Fruit fly (Drosophila melanogaster) whole organism, embryonic: ENCODE results near the gene Bacc.

Experiments used
- Abd-B ChIP-seq: fragments of 200-800 bp; sonication (Bioruptor generic); optimal IDR thresholded peaks from 2 replicates; lab custom pipeline; 2018; ENCODE audit warnings: missing biosample characterization, mild to moderate bottlenecking, missing genetic modification characterization, moderate library complexity
- Ada2b ChIP-seq: fragments of 200-800 bp; sonication (Bioruptor generic); IDR thresholded peaks from 2 replicates; pipeline ENCODE4 v1.3.6; 2022; ENCODE audit warnings: missing biosample characterization, missing genetic modification characterization
- C15 ChIP-seq: fragments of 200-800 bp; sonication (Bioruptor generic); IDR thresholded peaks from 3 replicates; pipeline ENCODE4 v1.3.6; 2022; ENCODE audit warnings: missing biosample characterization, missing genetic modification characterization
- CG11247 ChIP-seq: fragments of 200-800 bp; sonication (Bioruptor generic); IDR thresholded peaks from 2 replicates; pipeline ENCODE4 v1.3.6; 2022; ENCODE audit warnings: missing biosample characterization, missing genetic modification characterization
- CG11398 ChIP-seq: fragments of 200-800 bp; sonication (Bioruptor generic); optimal IDR thresholded peaks from 2 replicates; lab custom pipeline; 2016; ENCODE audit warnings: missing biosample characterization, missing genetic modification characterization
- CG12391 ChIP-seq: fragments of 200-800 bp; sonication (Bioruptor generic); optimal IDR thresholded peaks from 3 replicates; lab custom pipeline; 2018; ENCODE audit warnings: missing biosample characterization, mild to moderate bottlenecking, missing genetic modification characterization, moderate library complexity
- CG14014 ChIP-seq: fragments of 200-800 bp; sonication (Bioruptor generic); IDR thresholded peaks from 2 replicates; pipeline ENCODE4 v1.3.6; 2022; ENCODE audit warnings: missing biosample characterization, missing genetic modification characterization
- CG1603 ChIP-seq: fragments of 200-800 bp; sonication (Bioruptor generic); optimal IDR thresholded peaks from 2 replicates; lab custom pipeline; 2019; ENCODE audit warnings: missing biosample characterization, mild to moderate bottlenecking, missing genetic modification characterization, moderate library complexity
- CG1647 ChIP-seq: fragments of 200-800 bp; sonication (Bioruptor generic); optimal IDR thresholded peaks from 3 replicates; lab custom pipeline; 2016; ENCODE audit warnings: missing biosample characterization, missing genetic modification characterization
- CG1832 ChIP-seq: fragments of 200-800 bp; sonication (Bioruptor generic); optimal IDR thresholded peaks from 2 replicates; lab custom pipeline; 2017; ENCODE audit warnings: missing biosample characterization, mild to moderate bottlenecking, missing genetic modification characterization, inconsistent platforms
- CG2678 ChIP-seq: fragments of 200-800 bp; sonication (Bioruptor generic); optimal IDR thresholded peaks from 3 replicates; lab custom pipeline; 2019; ENCODE audit warnings: missing biosample characterization, mild to moderate bottlenecking, missing genetic modification characterization, moderate library complexity
- CG2712 ChIP-seq: fragments of 200-800 bp; optimal IDR thresholded peaks from 3 replicates; lab custom pipeline; 2019; ENCODE audit warnings: missing biosample characterization, mild to moderate bottlenecking, missing genetic modification characterization, moderate library complexity
- CG32532 ChIP-seq: fragments of 200-800 bp; sonication (Bioruptor generic); IDR thresholded peaks from 2 replicates; pipeline ENCODE4 v1.3.6; 2022; ENCODE audit warnings: missing biosample characterization, missing genetic modification characterization
- CG33557 ChIP-seq: fragments of 200-800 bp; sonication (Bioruptor generic); optimal IDR thresholded peaks from 2 replicates; lab custom pipeline; 2019; ENCODE audit warnings: missing biosample characterization, mild to moderate bottlenecking, missing genetic modification characterization, moderate library complexity
- CG3726 ChIP-seq: fragments of 200-800 bp; sonication (Bioruptor generic); IDR thresholded peaks from 3 replicates; pipeline ENCODE4, ENCODE4 v1.3.6; 2022; ENCODE audit warnings: missing biosample characterization, missing genetic modification characterization
- CG4404 ChIP-seq: fragments of 200-800 bp; sonication (Bioruptor generic); IDR thresholded peaks from 2 replicates; pipeline ENCODE4 v1.3.6; 2022; ENCODE audit warnings: missing biosample characterization, missing genetic modification characterization
- CG6813 ChIP-seq: fragments of 200-800 bp; sonication (Bioruptor generic); optimal IDR thresholded peaks from 2 replicates; lab custom pipeline; 2017; ENCODE audit warnings: missing biosample characterization, missing genetic modification characterization, mild to moderate bottlenecking, moderate library complexity, missing genetic modification reagents
- CG7839 ChIP-seq: fragments of 200-800 bp; sonication (Bioruptor generic); optimal IDR thresholded peaks from 3 replicates; lab custom pipeline; 2018; ENCODE audit warnings: missing biosample characterization, mild to moderate bottlenecking, missing genetic modification characterization, moderate library complexity
- CG8089 ChIP-seq: fragments of 200-800 bp; sonication (Bioruptor generic); optimal IDR thresholded peaks from 3 replicates; lab custom pipeline; 2016; ENCODE audit warnings: missing biosample characterization, missing genetic modification characterization
- CG8290 ChIP-seq, 3 experiments: fragments of 200-800 bp; sonication (Bioruptor generic); optimal IDR thresholded peaks; 2 replicates each; lab custom pipeline; 2016 to 2019; ENCODE audit warnings: missing biosample characterization in 3 of 3, missing genetic modification characterization in 3 of 3, mild to moderate bottlenecking in 2 of 3, moderate library complexity in 1 of 3
- CG9817 ChIP-seq: fragments of 200-800 bp; sonication (Bioruptor generic); optimal IDR thresholded peaks from 2 replicates; lab custom pipeline; 2018; ENCODE audit warnings: missing biosample characterization, mild to moderate bottlenecking, missing genetic modification characterization, moderate library complexity
- E2f1 ChIP-seq: fragments of 200-800 bp; sonication (Bioruptor generic); IDR thresholded peaks from 2 replicates; pipeline ENCODE4 v1.3.6; 2022; ENCODE audit warnings: missing biosample characterization, missing genetic modification characterization
- Fer3 ChIP-seq: fragments of 200-800 bp; sonication (Bioruptor generic); optimal IDR thresholded peaks from 2 replicates; lab custom pipeline; 2018; ENCODE audit warnings: missing biosample characterization, mild to moderate bottlenecking, missing genetic modification characterization, moderate library complexity
- HLH3B ChIP-seq: fragments of 200-800 bp; sonication (Bioruptor generic); IDR thresholded peaks from 2 replicates; pipeline ENCODE4 v1.3.6; 2022; ENCODE audit warnings: missing biosample characterization, missing genetic modification characterization
- Hmx ChIP-seq: fragments of 200-800 bp; sonication (Bioruptor generic); optimal IDR thresholded peaks from 2 replicates; lab custom pipeline; 2016; ENCODE audit warnings: missing biosample characterization, missing genetic modification characterization
- Hsf ChIP-seq: fragments of 200-800 bp; sonication (Bioruptor generic); optimal IDR thresholded peaks from 3 replicates; lab custom pipeline; 2016; ENCODE audit warnings: missing biosample characterization, missing genetic modification characterization
- Med ChIP-seq: fragments of 200-800 bp; sonication (Bioruptor generic); peaks from one replicate; lab custom pipeline; 2016; ENCODE audit warnings: missing biosample characterization, missing genetic modification characterization, mild to moderate bottlenecking, inconsistent platforms, moderate library complexity
- Meics ChIP-seq: fragments of 200-800 bp; sonication (Bioruptor generic); optimal IDR thresholded peaks from 2 replicates; lab custom pipeline; 2017; ENCODE audit warnings: missing biosample characterization, mild to moderate bottlenecking, missing genetic modification characterization
- Nf-YA ChIP-seq: fragments of 200-800 bp; sonication (Bioruptor generic); IDR thresholded peaks from 2 replicates; pipeline ENCODE4 v1.3.6; 2022; ENCODE audit warnings: missing biosample characterization, missing genetic modification characterization
- Rx ChIP-seq: fragments of 200-800 bp; sonication (Bioruptor generic); IDR thresholded peaks from 2 replicates; pipeline ENCODE4 v1.3.6; 2022; ENCODE audit warnings: missing biosample characterization, missing genetic modification characterization
- al ChIP-seq: fragments of 200-800 bp; sonication (Bioruptor generic); IDR thresholded peaks from 2 replicates; pipeline ENCODE4 v1.3.6; 2022; ENCODE audit warnings: missing biosample characterization, missing genetic modification characterization
- ci ChIP-seq: fragments of 200-800 bp; sonication (Bioruptor generic); IDR thresholded peaks from 3 replicates; pipeline ENCODE4 v1.3.6; 2022; ENCODE audit warnings: missing biosample characterization, missing genetic modification characterization
- crc ChIP-seq: fragments of 200-800 bp; sonication (Bioruptor generic); optimal IDR thresholded peaks from 2 replicates; lab custom pipeline; 2016; ENCODE audit warnings: missing biosample characterization, missing genetic modification characterization
- fd96Cb ChIP-seq: fragments of 200-800 bp; sonication (Bioruptor generic); optimal IDR thresholded peaks from 2 replicates; lab custom pipeline; 2018; ENCODE audit warnings: missing biosample characterization, mild to moderate bottlenecking, missing genetic modification characterization, moderate library complexity
- hkb ChIP-seq, 2 experiments: fragments of 200-800 bp in 1 of 2; fragments of >200 bp in 1 of 2; sonication (Bioruptor generic) in 1 of 2; IDR thresholded peaks in 1 of 2; optimal IDR thresholded peaks in 1 of 2; 2 replicates each; pipeline versions ENCODE4 v1.3.6 to Lab custom; 2017 to 2022; ENCODE audit warnings: missing biosample characterization in 1 of 2, missing genetic modification characterization in 1 of 2
- lmd ChIP-seq: fragments of 200-800 bp; sonication (Bioruptor generic); IDR thresholded peaks from 2 replicates; pipeline ENCODE4 v1.3.6; 2022; ENCODE audit warnings: missing biosample characterization, missing genetic modification characterization
- prd ChIP-seq, 3 experiments: fragments of >200 bp in 2 of 3; fragments of 200-800 bp in 1 of 3; sonication (Bioruptor generic) in 1 of 3; optimal IDR thresholded peaks in 2 of 3; IDR thresholded peaks in 1 of 3; 2 replicates in 2 of 3; 3 replicates in 1 of 3; pipeline versions ENCODE4 v1.3.6 to Lab custom; 2017 to 2022; ENCODE audit warnings: missing biosample characterization in 1 of 3, missing genetic modification characterization in 1 of 3
- row ChIP-seq: fragments of 200-800 bp; sonication (Bioruptor generic); IDR thresholded peaks from 3 replicates; pipeline ENCODE4 v1.3.6; 2022; ENCODE audit warnings: missing biosample characterization, missing genetic modification characterization
- sens ChIP-seq: fragments of 200-800 bp; sonication (Bioruptor generic); peaks from one replicate; lab custom pipeline; 2016; ENCODE audit warnings: missing biosample characterization, missing genetic modification characterization
- sisA ChIP-seq: fragments of 200-800 bp; sonication (Bioruptor generic); IDR thresholded peaks from 2 replicates; pipeline ENCODE4 v1.3.6; 2022; ENCODE audit warnings: missing biosample characterization, missing genetic modification characterization

Gene Bacc

dm6 chr2L:2721317-2721716 lies 30.9 kb upstream of the Bacc start (continued):
- TF ChIP-seq CG14014 (GFP tag; lab: Robert Waterston, UW) (peak; percentile 33; the same call in 1 of the 2 replicates), CG1832 (no peak), CG2678 (tag; lab: Kevin White, UChicago) (peak; percentile 38), Hsf (GFP tag; lab: Kevin White, UChicago) (no peak), HLH3B (GFP tag; lab: Robert Waterston, UW) (0 out of 2 replicates have a peak, but pooled peaks have one; percentile 17), E2f1 (0 out of 2 replicates have a peak, but pooled peaks have one; percentile 25), Ada2b (GFP tag; lab: Robert Waterston, UW) (0 out of 2 replicates have a peak, but pooled peaks have one; percentile 17), Meics (GFP tag; lab: Kevin White, UChicago) (peak; percentile 14), crc (GFP tag; lab: Kevin White, UChicago) (no peak), sisA (GFP tag; lab: Robert Waterston, UW) (peak; percentile 51; the same call in 1 of the 2 replicates), prd (optimal IDR thresholded peaks at IDR 0.05; lab: Kevin White, UChicago) (no peak), prd (GFP tag; IDR thresholded peaks at IDR 0.05; lab: Robert Waterston, UW) (peak; percentile 52; the same call in 1 of the 3 replicates), lmd (peak; percentile 40), row (peak; percentile 43; the same call in 2 of the 3 replicates), sens (GFP tag; lab: Kevin White, UChicago) (peak; percentile 51), CG8290 (GFP tag; optimal IDR thresholded peaks at IDR 0.05; lab: Kevin White, UChicago) (no peak), CG8290 (tag; optimal IDR thresholded peaks at IDR 0.05; lab: Kevin White, UChicago) (peak in 1 of 2 experiments; percentile 47), C15 (GFP tag; lab: Robert Waterston, UW) (0 out of 3 replicates have a peak, but pooled peaks have one; percentile 12), CG33557 (GFP tag; lab: Kevin White, UChicago) (no peak), Nf-YA (GFP tag; lab: Robert Waterston, UW) (no peak), al (GFP tag; lab: Robert Waterston, UW) (no peak), CG3726 (0 out of 3 replicates have a peak, but pooled peaks have one; percentile 15), CG2712 (tag; lab: Kevin White, UChicago) (no peak), Hmx (GFP tag; lab: Kevin White, UChicago) (no peak), CG1647 (GFP tag; lab: Kevin White, UChicago) (no peak), CG9817 (tag; lab: Kevin White, UChicago) (no peak), CG4404 (no peak), ci (GFP tag; lab: Robert Waterston, UW) (0 out of 3 replicates have a peak, but pooled peaks have one; percentile 53), CG32532 (GFP tag; lab: Robert Waterston, UW) (peak; percentile 43; the same call in 1 of the 2 replicates), CG12391 (peak; percentile 0), CG1603 (peak; percentile 53), CG6813 (GFP tag; lab: Kevin White, UChicago) (no peak), CG7839 (tag; lab: Kevin White, UChicago) (peak; percentile 33), fd96Cb (peak; percentile 17), Med (peak; percentile 82), CG11247 (GFP tag; lab: Robert Waterston, UW) (peak; percentile 9; the same call in 1 of the 2 replicates), Rx (GFP tag; lab: Robert Waterston, UW) (0 out of 2 replicates have a peak, but pooled peaks have one; percentile 4), CG8089 (no peak), CG11398 (GFP tag; lab: Kevin White, UChicago) (no peak), Fer3 (tag; lab: Kevin White, UChicago) (peak; percentile 30), hkb (optimal IDR thresholded peaks at IDR 0.05; lab: Kevin White, UChicago) (no peak), hkb (GFP tag; IDR thresholded peaks at IDR 0.05; lab: Robert Waterston, UW) (no peak), Abd-B (GFP tag; lab: Kevin White, UChicago) (no peak)
- TF ChIP-seq, all 482 proteins: peak for 47
